Fruit fly (Drosophila melanogaster) whole organism, prepupa: ENCODE data around the gene Sfxn2.

Experiments used
- CG10631 ChIP-seq: fragments of 200-800 bp; sonication (Bioruptor generic); optimal IDR thresholded peaks from 2 replicates; lab custom pipeline; 2016; ENCODE audit warnings: missing biosample characterization, missing genetic modification characterization
- CG10669 ChIP-seq: fragments of 200-800 bp; sonication (Bioruptor generic); optimal IDR thresholded peaks from 3 replicates; lab custom pipeline; 2018; ENCODE audit warnings: missing biosample characterization, mild to moderate bottlenecking, missing genetic modification characterization, moderate library complexity
- CG11762 ChIP-seq: fragments of 200-800 bp; sonication (Bioruptor generic); optimal IDR thresholded peaks from 3 replicates; lab custom pipeline; 2016; ENCODE audit warnings: missing biosample characterization, missing genetic modification characterization; ENCODE audit not compliant: insufficient read depth
- CG11902 ChIP-seq: fragments of 200-800 bp; sonication (Bioruptor generic); optimal IDR thresholded peaks from 3 replicates; lab custom pipeline; 2016; ENCODE audit warnings: missing biosample characterization, missing genetic modification characterization
- CG1621 ChIP-seq: fragments of 200-800 bp; sonication (Bioruptor generic); optimal IDR thresholded peaks from 3 replicates; lab custom pipeline; 2018; ENCODE audit warnings: missing biosample characterization, mild to moderate bottlenecking, missing genetic modification characterization
- CG16779 ChIP-seq: fragments of 200-800 bp; sonication (Bioruptor generic); optimal IDR thresholded peaks from 3 replicates; lab custom pipeline; 2017; ENCODE audit warnings: missing biosample characterization, mild to moderate bottlenecking, missing genetic modification characterization
- CG3032 ChIP-seq: fragments of 200-800 bp; optimal IDR thresholded peaks from 2 replicates; lab custom pipeline; 2019; ENCODE audit warnings: missing biosample characterization, mild to moderate bottlenecking, missing genetic modification characterization, moderate library complexity
- CG32006 ChIP-seq: fragments of 200-800 bp; sonication (Bioruptor generic); optimal IDR thresholded peaks from 3 replicates; lab custom pipeline; 2017; ENCODE audit warnings: missing biosample characterization, mild to moderate bottlenecking, missing genetic modification characterization
- CG34406 ChIP-seq: fragments of 200-800 bp; sonication (Bioruptor generic); optimal IDR thresholded peaks from 3 replicates; lab custom pipeline; 2016; ENCODE audit warnings: missing biosample characterization, missing genetic modification characterization
- CG3919 ChIP-seq: fragments of 200-800 bp; sonication (Bioruptor generic); optimal IDR thresholded peaks from 3 replicates; lab custom pipeline; 2016; ENCODE audit warnings: missing biosample characterization, missing genetic modification characterization
- CG4318 ChIP-seq: fragments of 200-800 bp; sonication (Bioruptor generic); optimal IDR thresholded peaks from 3 replicates; lab custom pipeline; 2017; ENCODE audit warnings: missing biosample characterization, mild to moderate bottlenecking, missing genetic modification characterization
- CG6276 ChIP-seq: fragments of 200-800 bp; sonication (Bioruptor generic); optimal IDR thresholded peaks from 2 replicates; lab custom pipeline; 2017; ENCODE audit warnings: missing biosample characterization, mild to moderate bottlenecking, missing genetic modification characterization
- CG6792 ChIP-seq: fragments of 200-800 bp; sonication (Bioruptor generic); optimal IDR thresholded peaks from 3 replicates; lab custom pipeline; 2016; ENCODE audit warnings: missing biosample characterization, missing genetic modification characterization
- CG8119 ChIP-seq: fragments of 200-800 bp; sonication (Bioruptor generic); IDR thresholded peaks from 3 replicates; pipeline ENCODE4 v1.3.6; 2022; ENCODE audit warnings: missing biosample characterization, missing genetic modification characterization
- CG9139 ChIP-seq: fragments of 200-800 bp; sonication (Bioruptor generic); optimal IDR thresholded peaks from 3 replicates; lab custom pipeline; 2017; ENCODE audit warnings: missing biosample characterization, mild to moderate bottlenecking, missing genetic modification characterization
- Eip78C ChIP-seq: fragments of 200-800 bp; sonication (Bioruptor generic); peaks from one replicate; lab custom pipeline; 2016; ENCODE audit warnings: missing biosample characterization, missing genetic modification characterization
- Ets21C ChIP-seq: fragments of 200-800 bp; sonication (Bioruptor generic); optimal IDR thresholded peaks from 3 replicates; lab custom pipeline; 2016; ENCODE audit warnings: missing biosample characterization, missing genetic modification characterization
- Gug ChIP-seq: fragments of 200-800 bp; sonication (Bioruptor generic); IDR thresholded peaks from 2 replicates; pipeline ENCODE4 v1.3.6; 2022; ENCODE audit warnings: missing biosample characterization, missing genetic modification characterization
- Hr4 ChIP-seq: fragments of 200-800 bp; sonication (Bioruptor generic); optimal IDR thresholded peaks from 3 replicates; lab custom pipeline; 2016; ENCODE audit warnings: missing biosample characterization, missing genetic modification characterization
- OdsH ChIP-seq: fragments of 200-800 bp; sonication (Bioruptor generic); optimal IDR thresholded peaks from 3 replicates; lab custom pipeline; 2016; ENCODE audit warnings: missing biosample characterization, missing genetic modification characterization
- Smox ChIP-seq: fragments of 200-800 bp; sonication (Bioruptor generic); optimal IDR thresholded peaks from 3 replicates; lab custom pipeline; 2016; ENCODE audit warnings: missing biosample characterization, missing genetic modification characterization
- Sox15 ChIP-seq: fragments of 200-800 bp; sonication (Bioruptor generic); optimal IDR thresholded peaks from 3 replicates; lab custom pipeline; 2016; ENCODE audit warnings: missing biosample characterization, missing genetic modification characterization
- achi ChIP-seq: fragments of 200-800 bp; sonication (Bioruptor generic); optimal IDR thresholded peaks from 3 replicates; lab custom pipeline; 2016; ENCODE audit warnings: missing biosample characterization, missing genetic modification characterization
- acj6 ChIP-seq: fragments of 200-800 bp; sonication (Bioruptor generic); optimal IDR thresholded peaks from 3 replicates; lab custom pipeline; 2016; ENCODE audit warnings: missing biosample characterization, missing genetic modification characterization
- dsx ChIP-seq: fragments of 200-800 bp; optimal IDR thresholded peaks from 3 replicates; lab custom pipeline; 2019; ENCODE audit warnings: missing biosample characterization, mild to moderate bottlenecking, missing genetic modification characterization, moderate library complexity; ENCODE audit not compliant: poor library complexity, severe bottlenecking
- eg ChIP-seq: fragments of 200-800 bp; sonication (Bioruptor generic); IDR thresholded peaks from 3 replicates; pipeline ENCODE4 v1.3.6; 2022; ENCODE audit warnings: missing biosample characterization, missing genetic modification characterization
- fd59A ChIP-seq: fragments of 200-800 bp; sonication (Bioruptor generic); optimal IDR thresholded peaks from 2 replicates; lab custom pipeline; 2017; ENCODE audit warnings: missing biosample characterization, mild to moderate bottlenecking, missing genetic modification characterization, missing genetic modification reagents
- fd85E ChIP-seq: fragments of 200-800 bp; sonication (Bioruptor generic); optimal IDR thresholded peaks from 3 replicates; lab custom pipeline; 2016; ENCODE audit warnings: missing biosample characterization, missing genetic modification characterization
- fkh ChIP-seq: fragments of 200-800 bp; sonication (Bioruptor generic); optimal IDR thresholded peaks from 3 replicates; lab custom pipeline; 2017; ENCODE audit warnings: missing biosample characterization, mild to moderate bottlenecking, missing genetic modification characterization, moderate library complexity
- pdm3 ChIP-seq: fragments of 200-800 bp; sonication (Bioruptor generic); optimal IDR thresholded peaks from 3 replicates; lab custom pipeline; 2016; ENCODE audit warnings: missing biosample characterization, missing genetic modification characterization
- salr ChIP-seq, 2 experiments: fragments of 200-800 bp; sonication (Bioruptor generic); optimal IDR thresholded peaks; 3 replicates each; lab custom pipeline; 2016 to 2018; ENCODE audit warnings: missing biosample characterization in 2 of 2, missing genetic modification characterization in 2 of 2, mild to moderate bottlenecking in 1 of 2
- spab ChIP-seq: fragments of 200-800 bp; sonication (Bioruptor generic); optimal IDR thresholded peaks from 2 replicates; lab custom pipeline; 2017; ENCODE audit warnings: missing biosample characterization, mild to moderate bottlenecking, missing genetic modification characterization, missing genetic modification reagents
- ss ChIP-seq, 2 experiments: fragments of 200-800 bp; sonication (Bioruptor generic); optimal IDR thresholded peaks; 2 replicates in 1 of 2; 3 replicates in 1 of 2; lab custom pipeline; 2017 to 2018; ENCODE audit warnings: mild to moderate bottlenecking in 2 of 2, missing biosample characterization in 2 of 2, missing genetic modification characterization in 2 of 2, moderate library complexity in 1 of 2
- svp ChIP-seq: fragments of 200-800 bp; sonication (Bioruptor generic); peaks from one replicate; lab custom pipeline; 2016; ENCODE audit warnings: missing biosample characterization, missing genetic modification characterization

Gene Sfxn2

dm6 chr3L:19072177-19072603 is 9.2 kb downstream of the Sfxn2 start (continued):
- TF ChIP-seq CG10669 (GFP tag; lab: Kevin White, UChicago) = peak; percentile 73
- no peak for TF ChIP-seq svp
- TF ChIP-seq CG4318 (GFP tag; lab: Kevin White, UChicago) = no peak
- TF ChIP-seq CG1621 = peak; percentile 85
- TF ChIP-seq CG34406 (GFP tag; lab: Kevin White, UChicago) = peak; percentile 36
- peak; percentile 83 to 95 for TF ChIP-seq ss (GFP tag; optimal IDR thresholded peaks at IDR 0.05; lab: Kevin White, UChicago)
- TF ChIP-seq CG11762 (GFP tag; lab: Kevin White, UChicago) = peak; percentile 6
- peak; percentile 45 for TF ChIP-seq CG6276 (GFP tag; lab: Kevin White, UChicago)
- TF ChIP-seq CG32006 = peak; percentile 46
- TF ChIP-seq Sox15 = no peak
- peak; percentile 39 for TF ChIP-seq fd59A (GFP tag; lab: Kevin White, UChicago)
- peak; percentile 44; the same call in 1 of the 2 replicates for TF ChIP-seq Gug (GFP tag; lab: Robert Waterston, UW)
- peak; percentile 37 for TF ChIP-seq pdm3 (GFP tag; lab: Kevin White, UChicago)
- peak in 1 of 2 experiments; percentile 55 for TF ChIP-seq salr (GFP tag; optimal IDR thresholded peaks at IDR 0.05; lab: Kevin White, UChicago)
- no peak for TF ChIP-seq fd85E (GFP tag; lab: Kevin White, UChicago)
- TF ChIP-seq CG16779 (tag; lab: Kevin White, UChicago) = peak; percentile 92
- TF ChIP-seq OdsH (GFP tag; lab: Kevin White, UChicago) = peak; percentile 2
- no peak for TF ChIP-seq achi
- no peak for TF ChIP-seq acj6 (GFP tag; lab: Kevin White, UChicago)
- peak; percentile 70 for TF ChIP-seq dsx (GFP tag; lab: Kevin White, UChicago)
- TF ChIP-seq CG10631 (GFP tag; lab: Kevin White, UChicago) = no peak
- TF ChIP-seq Hr4 (GFP tag; lab: Kevin White, UChicago) = no peak
- no peak for TF ChIP-seq CG3919 (GFP tag; lab: Kevin White, UChicago)
- no peak for TF ChIP-seq CG11902

dm6 chr3L:19073029-19073908 is 10.3 kb downstream of the Sfxn2 start:
- TF ChIP-seq CG9139 (GFP tag; lab: Kevin White, UChicago) (peak; percentile 6), fd59A (GFP tag; lab: Kevin White, UChicago) (peak; percentile 1), spab (GFP tag; lab: Kevin White, UChicago) (peak; percentile 3), Eip78C (GFP tag; lab: Kevin White, UChicago) (peak; percentile 56), Smox (GFP tag; lab: Kevin White, UChicago) (no peak), CG6792 (GFP tag; lab: Kevin White, UChicago) (no peak), Ets21C (GFP tag; lab: Kevin White, UChicago) (no peak), eg (GFP tag; lab: Robert Waterston, UW) (0 out of 3 replicates have a peak, but pooled peaks have one; percentile 14), fkh (GFP tag; lab: Kevin White, UChicago) (peak; percentile 55), salr (GFP tag; optimal IDR thresholded peaks at IDR 0.05; lab: Kevin White, UChicago) (no peak), ss (GFP tag; optimal IDR thresholded peaks at IDR 0.05; lab: Kevin White, UChicago) (peak; percentile 8 to 38)
- TF ChIP-seq, all 60 proteins: peak for 7

dm6 chr3L:19073909-19074239 is 10.9 kb downstream of the Sfxn2 start:
- TF ChIP-seq CG32006 = peak; percentile 23
- TF ChIP-seq CG3032 (tag; lab: Kevin White, UChicago) = no peak
- peak; percentile 21 for TF ChIP-seq Hr4 (GFP tag; lab: Kevin White, UChicago)
- TF ChIP-seq CG8119 (GFP tag; lab: Robert Waterston, UW) = 0 out of 3 replicates have a peak, but pooled peaks have one; percentile 14
